Fruit fly (Drosophila melanogaster): ENCODE results near the gene CG6765.

The CG6765 gene

DNA sequence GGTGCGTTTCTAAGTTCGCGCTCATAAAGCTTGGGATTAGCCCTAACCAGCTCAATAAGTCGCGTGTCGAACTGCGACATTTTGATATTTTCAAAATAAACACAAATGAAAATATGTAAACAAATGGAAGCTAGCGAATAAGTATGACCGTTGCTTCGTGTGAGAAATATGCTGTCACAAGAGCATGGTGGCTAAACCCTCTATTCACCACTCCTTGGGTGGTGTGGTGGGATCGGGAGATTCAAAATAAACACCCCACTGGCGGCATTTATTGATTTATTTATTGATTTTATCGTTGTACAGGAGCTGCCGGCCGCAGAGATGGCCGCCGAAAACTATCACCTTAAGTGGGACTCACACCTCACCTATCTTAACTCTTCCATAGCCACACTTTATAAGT lies 2.2 kb downstream of the CG6765 start, which contains the start of gene CG6683 (continued):
- TF ChIP-seq Dad (GFP tag; optimal IDR thresholded peaks at IDR 0.05) (no peak), CG15479 (GFP tag; optimal IDR thresholded peaks at IDR 0.05) (no peak), CG31388 (GFP tag; optimal IDR thresholded peaks at IDR 0.05) (no peak), pzg (GFP tag; optimal IDR thresholded peaks at IDR 0.05) (peak; percentile 49), CG15073 (GFP tag; optimal IDR thresholded peaks at IDR 0.05) (no peak), phol (tag; optimal IDR thresholded peaks at IDR 0.05) (peak; percentile 39), jumu (GFP tag; optimal IDR thresholded peaks at IDR 0.05) (no peak), CG12155 (GFP tag; optimal IDR thresholded peaks at IDR 0.05) (no peak), CG7928 (GFP tag; optimal IDR thresholded peaks at IDR 0.05) (no peak), schlank (tag; optimal IDR thresholded peaks at IDR 0.05) (no peak), Gug (GFP tag; IDR thresholded peaks at IDR 0.05) (no peak), croc (GFP tag; conservative IDR thresholded peaks at IDR 0.05) (no peak), tin (GFP tag; optimal IDR thresholded peaks at IDR 0.05) (no peak), CG15514 (GFP tag; optimal IDR thresholded peaks at IDR 0.05) (peak; percentile 23), CG18011 (GFP tag; optimal IDR thresholded peaks at IDR 0.05) (no peak), shn (GFP tag; optimal IDR thresholded peaks at IDR 0.05) (no peak), Bdp1 (GFP tag; optimal IDR thresholded peaks at IDR 0.05) (no peak), bsh (GFP tag; optimal IDR thresholded peaks at IDR 0.05) (no peak), crc (GFP tag; optimal IDR thresholded peaks at IDR 0.05) (no peak), CG13296 (GFP tag; optimal IDR thresholded peaks at IDR 0.05) (no peak), aop (GFP tag; IDR thresholded peaks at IDR 0.05) (no peak), CG1603 (tag; optimal IDR thresholded peaks at IDR 0.05) (no peak), CG30020 (tag; optimal IDR thresholded peaks at IDR 0.05) (no peak), sens-2 (GFP tag; IDR thresholded peaks at IDR 0.05) (no peak), tup (GFP tag; optimal IDR thresholded peaks at IDR 0.05) (no peak), twi (tag; optimal IDR thresholded peaks at IDR 0.05) (no peak), CG15011 (GFP tag; optimal IDR thresholded peaks at IDR 0.05) (no peak), CG10147 (GFP tag; optimal IDR thresholded peaks at IDR 0.05) (no peak), Jarid2 (GFP tag; optimal IDR thresholded peaks at IDR 0.05) (no peak), MTF-1 (GFP tag; optimal IDR thresholded peaks at IDR 0.05; ENCODE audit: borderline replicate concordance) (peak; percentile 10), Adf1 (GFP tag; IDR thresholded peaks at IDR 0.05) (no peak), Side (GFP tag; optimal IDR thresholded peaks at IDR 0.05) (no peak), mam (GFP tag; optimal IDR thresholded peaks at IDR 0.05) (no peak), odd (GFP tag; optimal IDR thresholded peaks at IDR 0.05) (peak; percentile 12), D (optimal IDR thresholded peaks at IDR 0.05) (no peak), D (GFP tag; optimal IDR thresholded peaks at IDR 0.05) (no peak), Bteb2 (GFP tag; optimal IDR thresholded peaks at IDR 0.05) (no peak), chinmo (GFP tag; IDR thresholded peaks at IDR 0.05; ENCODE audit: partially characterized antibody) (no peak), Elba2 (GFP tag; optimal IDR thresholded peaks at IDR 0.05) (no peak), CG7357 (GFP tag; IDR thresholded peaks at IDR 0.05) (no peak), Antp (GFP tag; optimal IDR thresholded peaks at IDR 0.05) (no peak), dimm (GFP tag; IDR thresholded peaks at IDR 0.05) (no peak), ap (GFP tag; IDR thresholded peaks at IDR 0.05) (no peak), dm (GFP tag; optimal IDR thresholded peaks at IDR 0.05) (no peak), abd-A (tag; optimal IDR thresholded peaks at IDR 0.05) (no peak), Mes4 (GFP tag; optimal IDR thresholded peaks at IDR 0.05) (no peak), ind (GFP tag; optimal IDR thresholded peaks at IDR 0.05) (no peak), CG1647 (GFP tag; optimal IDR thresholded peaks at IDR 0.05) (no peak), Med (GFP tag) (peak; percentile 45), run (tag; optimal IDR thresholded peaks at IDR 0.05) (no peak), bbx (GFP tag; IDR thresholded peaks at IDR 0.05; ENCODE audit: partially characterized antibody) (no peak), cad (GFP tag; optimal IDR thresholded peaks at IDR 0.05) (no peak)

Measured in whole organism, embryonic.